Worm (Caenorhabditis elegans) whole organism, mixed stage, embryonic: Measurements from ENCODE around the gene F59F3.6.

ENCODE experiments used
- M03D4.4 ChIP-seq: sonication (generic microtip); optimal IDR thresholded peaks from 2 replicates; lab custom pipeline; 2017; ENCODE audit warnings: mild to moderate bottlenecking, missing genetic modification characterization, missing compliant biosample characterization
- blmp-1 ChIP-seq: fragments of 150-350 bp; optimal IDR thresholded peaks from 2 replicates; lab custom pipeline; 2014; ENCODE audit warnings: missing biosample characterization, missing genetic modification characterization
- ceh-39 ChIP-seq: fragments of 150-350 bp; optimal IDR thresholded peaks from 2 replicates; lab custom pipeline; 2014; ENCODE audit warnings: missing biosample characterization, missing genetic modification characterization
- ceh-43 ChIP-seq: fragments of 200-800 bp; sonication (Bioruptor generic); optimal IDR thresholded peaks from 2 replicates; lab custom pipeline; 2018; ENCODE audit warnings: mild to moderate bottlenecking, missing genetic modification characterization, moderate library complexity, missing compliant biosample characterization
- ceh-83 ChIP-seq: fragments of 200-800 bp; sonication (Bioruptor generic); optimal IDR thresholded peaks from 2 replicates; lab custom pipeline; 2018; ENCODE audit warnings: mild to moderate bottlenecking, missing genetic modification characterization, missing compliant biosample characterization
- ces-1 ChIP-seq: fragments of 150-350 bp; optimal IDR thresholded peaks from 2 replicates; lab custom pipeline; 2014; ENCODE audit warnings: missing biosample characterization, missing genetic modification reagents, missing genetic modification characterization
- cnd-1 ChIP-seq: fragments of 200-800 bp; sonication (Bioruptor generic); optimal IDR thresholded peaks from 2 replicates; lab custom pipeline; 2018; ENCODE audit warnings: mild to moderate bottlenecking, missing genetic modification characterization, missing compliant biosample characterization
- drap-1 ChIP-seq: fragments of 200-800 bp; sonication (Bioruptor generic); optimal IDR thresholded peaks from 3 replicates; lab custom pipeline; 2018; ENCODE audit warnings: mild to moderate bottlenecking, missing genetic modification characterization, missing compliant biosample characterization
- elt-1 ChIP-seq: sonication (generic microtip); optimal IDR thresholded peaks from 2 replicates; lab custom pipeline; 2017; ENCODE audit warnings: missing genetic modification characterization, mild to moderate bottlenecking, missing compliant biosample characterization, antibody characterized with exemption, moderate library complexity, borderline replicate concordance; ENCODE audit not compliant: insufficient read depth
- elt-3 ChIP-seq: fragments of 150-350 bp; optimal IDR thresholded peaks from 2 replicates; lab custom pipeline; 2014; ENCODE audit warnings: missing biosample characterization, missing genetic modification characterization
- flh-1 ChIP-seq: fragments of 200-800 bp; sonication (Bioruptor generic); optimal IDR thresholded peaks from 2 replicates; lab custom pipeline; 2018; ENCODE audit warnings: mild to moderate bottlenecking, missing genetic modification characterization, moderate library complexity, missing compliant biosample characterization
- ham-2 ChIP-seq: fragments of 200-800 bp; sonication (Bioruptor generic); optimal IDR thresholded peaks from 2 replicates; lab custom pipeline; 2018; ENCODE audit warnings: mild to moderate bottlenecking, missing genetic modification characterization, missing compliant biosample characterization
- hlh-1 ChIP-seq: fragments of 150-350 bp; optimal IDR thresholded peaks from 2 replicates; lab custom pipeline; 2014; ENCODE audit warnings: missing biosample characterization, missing genetic modification reagents, missing genetic modification characterization
- lin-13 ChIP-seq: fragments of 150-350 bp; optimal IDR thresholded peaks from 2 replicates; lab custom pipeline; 2014; ENCODE audit warnings: missing biosample characterization, missing genetic modification characterization
- lin-32 ChIP-seq: fragments of 200-800 bp; sonication (Bioruptor generic); optimal IDR thresholded peaks from 2 replicates; lab custom pipeline; 2018; ENCODE audit warnings: mild to moderate bottlenecking, missing genetic modification characterization, missing compliant biosample characterization
- lsy-2 ChIP-seq: fragments of 150-350 bp; optimal IDR thresholded peaks from 2 replicates; lab custom pipeline; 2014; ENCODE audit warnings: missing biosample characterization, missing genetic modification characterization
- mab-5 ChIP-seq: fragments of 150-350 bp; optimal IDR thresholded peaks from 2 replicates; lab custom pipeline; 2014; ENCODE audit warnings: missing biosample characterization, missing genetic modification characterization
- mep-1 ChIP-seq: fragments of 150-350 bp; optimal IDR thresholded peaks from 2 replicates; lab custom pipeline; 2017; ENCODE audit warnings: missing biosample characterization, missing genetic modification reagents, missing genetic modification characterization, inconsistent platforms
- mls-2 ChIP-seq: sonication (generic microtip); optimal IDR thresholded peaks from 2 replicates; lab custom pipeline; 2016; ENCODE audit warnings: mild to moderate bottlenecking, missing genetic modification characterization, moderate library complexity, missing compliant biosample characterization
- nhr-12 ChIP-seq: fragments of 150-350 bp; optimal IDR thresholded peaks from 2 replicates; lab custom pipeline; 2014; ENCODE audit warnings: missing biosample characterization, missing genetic modification characterization
- nhr-237 ChIP-seq: fragments of 150-350 bp; optimal IDR thresholded peaks from 2 replicates; lab custom pipeline; 2014; ENCODE audit warnings: missing biosample characterization, missing genetic modification characterization
- nhr-76 ChIP-seq: sonication (generic microtip); optimal IDR thresholded peaks from 2 replicates; lab custom pipeline; 2017; ENCODE audit warnings: missing biosample characterization, missing genetic modification characterization
- pha-4 ChIP-seq: fragments of 150-350 bp; optimal IDR thresholded peaks from 2 replicates; lab custom pipeline; 2018; ENCODE audit warnings: missing biosample characterization, missing genetic modification reagents, missing genetic modification characterization
- snpc-4 ChIP-seq: fragments of 150-350 bp; optimal IDR thresholded peaks from 2 replicates; lab custom pipeline; 2014; ENCODE audit warnings: missing biosample characterization, missing genetic modification characterization
- sptf-1 ChIP-seq: sonication (generic microtip); optimal IDR thresholded peaks from 2 replicates; lab custom pipeline; 2017; ENCODE audit warnings: mild to moderate bottlenecking, missing genetic modification characterization, moderate library complexity, missing compliant biosample characterization
- unc-120 ChIP-seq: sonication (generic microtip); optimal IDR thresholded peaks from 2 replicates; lab custom pipeline; 2017; ENCODE audit warnings: missing genetic modification characterization, missing compliant biosample characterization; ENCODE audit not compliant: poor library complexity, severe bottlenecking
- unc-39 ChIP-seq: fragments of 150-350 bp; optimal IDR thresholded peaks from 2 replicates; lab custom pipeline; 2014; ENCODE audit warnings: missing biosample characterization, missing genetic modification characterization
- unc-62 ChIP-seq: fragments of 150-350 bp; optimal IDR thresholded peaks from 2 replicates; lab custom pipeline; 2014; ENCODE audit warnings: missing biosample characterization, missing genetic modification reagents, missing genetic modification characterization
- zip-8 ChIP-seq: fragments of 150-350 bp; optimal IDR thresholded peaks from 2 replicates; lab custom pipeline; 2014; ENCODE audit warnings: missing biosample characterization, missing genetic modification characterization

The F59F3.6 gene

ce11 chrX:10961724-10962123, 37.4 kb downstream of the F59F3.6 start:
- TF ChIP-seq ceh-43 (GFP tag; lab: Kevin White, UChicago) (no peak), elt-3 (tag; lab: Kevin White, UChicago) (no peak), lin-32 (GFP tag; lab: Kevin White, UChicago) (no peak), ces-1 (GFP tag; lab: Kevin White, UChicago) (no peak), unc-39 (tag; lab: Kevin White, UChicago) (no peak), ceh-39 (tag; lab: Kevin White, UChicago) (no peak), unc-62 (GFP tag; lab: Kevin White, UChicago) (no peak), mep-1 (tag; lab: Kevin White, UChicago) (no peak), hlh-1 (tag; lab: Kevin White, UChicago) (no peak), ceh-83 (no peak), nhr-237 (no peak), drap-1 (no peak), ham-2 (GFP tag; lab: Kevin White, UChicago) (no peak), nhr-76 (tag; lab: Kevin White, UChicago) (no peak), flh-1 (no peak), lsy-2 (tag; lab: Kevin White, UChicago) (no peak), pha-4 (tag; lab: Kevin White, UChicago) (no peak)

- TF ChIP-seq snpc-4 (tag; lab: Kevin White, UChicago) (no peak), mep-1 (tag; lab: Kevin White, UChicago) (no peak), drap-1 (no peak), blmp-1 (tag; lab: Kevin White, UChicago) (no peak), unc-62 (GFP tag; lab: Kevin White, UChicago) (no peak), nhr-76 (tag; lab: Kevin White, UChicago) (no peak), cnd-1 (tag; lab: Kevin White, UChicago) (no peak), lsy-2 (tag; lab: Kevin White, UChicago) (no peak), nhr-12 (tag; lab: Kevin White, UChicago) (no peak)
Observed at ce11 chrX:10959136-10959535, 39.9 kb downstream of the F59F3.6 start, which contains the start of gene K09C8.2. Gene K09C8.2, plus strand, starts transcription at chrX:10959436.

ce11 chrX:10958427-10958826, 40.6 kb downstream of the F59F3.6 start, which contains the start of gene nlp-19:
Gene nlp-19, plus strand, starts transcription at chrX:10958727.
- TF ChIP-seq elt-3 (tag; lab: Kevin White, UChicago): no peak
- TF ChIP-seq lin-13 (tag; lab: Kevin White, UChicago): no peak

ce11 chrX:10956972-10957678, 42.0 kb downstream of the F59F3.6 start:
- TF ChIP-seq unc-120 (tag; lab: Kevin White, UChicago) (no peak), zip-8 (tag; lab: Kevin White, UChicago) (no peak), cnd-1 (tag; lab: Kevin White, UChicago) (no peak), M03D4.4 (tag; lab: Kevin White, UChicago) (no peak), sptf-1 (tag; lab: Kevin White, UChicago) (no peak), ces-1 (GFP tag; lab: Kevin White, UChicago) (no peak), nhr-76 (tag; lab: Kevin White, UChicago) (no peak), hlh-1 (tag; lab: Kevin White, UChicago) (no peak), pha-4 (tag; lab: Kevin White, UChicago) (no peak), mab-5 (tag; lab: Kevin White, UChicago) (no peak), snpc-4 (tag; lab: Kevin White, UChicago) (no peak), elt-1 (tag; lab: Kevin White, UChicago) (no peak), nhr-237 (no peak), mep-1 (tag; lab: Kevin White, UChicago) (no peak), mls-2 (tag; lab: Kevin White, UChicago) (no peak)
- TF ChIP-seq, all 35 proteins: peak for 0

- TF ChIP-seq snpc-4 (tag; lab: Kevin White, UChicago): no peak
- no peak for TF ChIP-seq ces-1 (GFP tag; lab: Kevin White, UChicago)
- TF ChIP-seq nhr-237: no peak
- TF ChIP-seq lsy-2 (tag; lab: Kevin White, UChicago): no peak
- TF ChIP-seq sptf-1 (tag; lab: Kevin White, UChicago): no peak
- no peak for TF ChIP-seq cnd-1 (tag; lab: Kevin White, UChicago)
- no peak for TF ChIP-seq ceh-83
Observed at ce11 chrX:10953834-10954233, 45.2 kb downstream of the F59F3.6 start, which contains the start of gene pbo-4. Gene pbo-4, plus strand, starts transcription at chrX:10954134.
